Fruit fly (Drosophila melanogaster) whole organism, embryonic: ENCODE results near the gene CG13074.

Experiments used
- B-H2 ChIP-seq: fragments of 200-800 bp; sonication (Bioruptor generic); optimal IDR thresholded peaks from 2 replicates; lab custom pipeline; 2018; ENCODE audit warnings: missing biosample characterization, mild to moderate bottlenecking, missing genetic modification characterization
- CG10147 ChIP-seq: fragments of 200-800 bp; sonication (Bioruptor generic); optimal IDR thresholded peaks from 2 replicates; lab custom pipeline; 2019; ENCODE audit warnings: missing biosample characterization, mild to moderate bottlenecking, missing genetic modification characterization, moderate library complexity
- CG1024 ChIP-seq: fragments of 200-800 bp; sonication (Bioruptor generic); IDR thresholded peaks from 2 replicates; pipeline ENCODE4 v1.3.6; 2022; ENCODE audit warnings: missing biosample characterization, missing genetic modification characterization
- CG10462 ChIP-seq: fragments of 200-800 bp; sonication (Bioruptor generic); optimal IDR thresholded peaks from 2 replicates; lab custom pipeline; 2016; ENCODE audit warnings: missing biosample characterization, missing genetic modification characterization
- CG11085 ChIP-seq: fragments of 200-800 bp; sonication (Bioruptor generic); IDR thresholded peaks from 2 replicates; pipeline ENCODE4 v1.3.6; 2022; ENCODE audit warnings: missing biosample characterization, missing genetic modification characterization
- CG11504 ChIP-seq: fragments of 200-800 bp; sonication (Bioruptor generic); optimal IDR thresholded peaks from 3 replicates; lab custom pipeline; 2019; ENCODE audit warnings: missing biosample characterization, mild to moderate bottlenecking, missing genetic modification characterization, moderate library complexity
- CG12071 ChIP-seq: fragments of 200-800 bp; sonication (Bioruptor generic); optimal IDR thresholded peaks from 3 replicates; lab custom pipeline; 2018; ENCODE audit warnings: missing biosample characterization, mild to moderate bottlenecking, missing genetic modification characterization
- CG1233 ChIP-seq: fragments of 200-800 bp; sonication (Bioruptor generic); optimal IDR thresholded peaks from 4 replicates; lab custom pipeline; 2018; ENCODE audit warnings: missing biosample characterization, mild to moderate bottlenecking, missing genetic modification characterization
- CG14860 ChIP-seq: fragments of 200-800 bp; sonication (Bioruptor generic); IDR thresholded peaks from 3 replicates; pipeline ENCODE4 v1.3.6; 2022; ENCODE audit warnings: missing biosample characterization, missing genetic modification characterization; ENCODE audit not compliant: partially characterized antibody
- CG15514 ChIP-seq: fragments of 200-800 bp; sonication (Bioruptor generic); optimal IDR thresholded peaks from 3 replicates; lab custom pipeline; 2017; ENCODE audit warnings: missing biosample characterization, missing genetic modification characterization, mild to moderate bottlenecking, moderate library complexity, missing genetic modification reagents
- CG17385 ChIP-seq: fragments of 200-800 bp; sonication (Bioruptor generic); optimal IDR thresholded peaks from 3 replicates; lab custom pipeline; 2018; ENCODE audit warnings: missing biosample characterization, mild to moderate bottlenecking, missing genetic modification characterization
- CG17829 ChIP-seq: fragments of 200-800 bp; optimal IDR thresholded peaks from 2 replicates; lab custom pipeline; 2019; ENCODE audit warnings: missing biosample characterization, mild to moderate bottlenecking, missing genetic modification characterization, moderate library complexity
- CG18619 ChIP-seq: fragments of 200-800 bp; sonication (Bioruptor generic); optimal IDR thresholded peaks from 3 replicates; lab custom pipeline; 2017; ENCODE audit warnings: missing biosample characterization, mild to moderate bottlenecking, missing genetic modification characterization
- CG31224 ChIP-seq: fragments of 200-800 bp; sonication (Bioruptor generic); IDR thresholded peaks from 2 replicates; pipeline ENCODE4 v1.3.6; 2022; ENCODE audit warnings: missing biosample characterization, missing genetic modification characterization
- CG34422 ChIP-seq: fragments of 200-800 bp; sonication (Bioruptor generic); IDR thresholded peaks from 3 replicates; pipeline ENCODE4 v1.3.6; 2022; ENCODE audit warnings: missing biosample characterization, missing genetic modification characterization
- CG42726 ChIP-seq: fragments of 200-800 bp; sonication (Bioruptor generic); IDR thresholded peaks from 2 replicates; pipeline ENCODE4 v1.3.6; 2022; ENCODE audit warnings: missing biosample characterization, missing genetic modification characterization; ENCODE audit not compliant: partially characterized antibody
- CG6791 ChIP-seq: fragments of 200-800 bp; sonication (Bioruptor generic); IDR thresholded peaks from 3 replicates; pipeline ENCODE4 v1.3.6; 2022; ENCODE audit warnings: missing biosample characterization, missing genetic modification characterization; ENCODE audit not compliant: partially characterized antibody
- CG8290 ChIP-seq, 3 experiments: fragments of 200-800 bp; sonication (Bioruptor generic); optimal IDR thresholded peaks; 2 replicates each; lab custom pipeline; 2016 to 2019; ENCODE audit warnings: missing biosample characterization in 3 of 3, missing genetic modification characterization in 3 of 3, mild to moderate bottlenecking in 2 of 3, moderate library complexity in 1 of 3
- CG8359 ChIP-seq: fragments of 200-800 bp; sonication (Bioruptor generic); optimal IDR thresholded peaks from 2 replicates; lab custom pipeline; 2017; ENCODE audit warnings: missing biosample characterization, mild to moderate bottlenecking, missing genetic modification characterization, borderline replicate concordance
- Dll ChIP-seq: fragments of 200-800 bp; sonication (Bioruptor generic); IDR thresholded peaks from 4 replicates; pipeline ENCODE4 v1.3.6; 2022; ENCODE audit warnings: missing biosample characterization, missing genetic modification characterization; ENCODE audit not compliant: partially characterized antibody
- Hr39 ChIP-seq: fragments of >200 bp; optimal IDR thresholded peaks from 2 replicates; lab custom pipeline; 2017
- Lhr ChIP-seq: fragments of 200-800 bp; sonication (Bioruptor generic); optimal IDR thresholded peaks from 3 replicates; lab custom pipeline; 2017; ENCODE audit warnings: mild to moderate bottlenecking, missing biosample characterization, missing genetic modification reagents, missing genetic modification characterization
- MBD-R2 ChIP-seq: fragments of 200-800 bp; sonication (Bioruptor generic); IDR thresholded peaks from 2 replicates; pipeline ENCODE4 v1.3.6; 2022; ENCODE audit warnings: missing biosample characterization, missing genetic modification characterization
- Meics ChIP-seq: fragments of 200-800 bp; sonication (Bioruptor generic); optimal IDR thresholded peaks from 2 replicates; lab custom pipeline; 2017; ENCODE audit warnings: missing biosample characterization, mild to moderate bottlenecking, missing genetic modification characterization
- Opbp ChIP-seq: fragments of 200-800 bp; sonication (Bioruptor generic); IDR thresholded peaks from 3 replicates; pipeline ENCODE4 v1.3.6; 2022; ENCODE audit warnings: missing biosample characterization, missing genetic modification characterization; ENCODE audit not compliant: partially characterized antibody
- Rfx ChIP-seq: fragments of 200-800 bp; sonication (Bioruptor generic); IDR thresholded peaks from 2 replicates; pipeline ENCODE4 v1.3.6; 2022; ENCODE audit warnings: missing biosample characterization, missing genetic modification characterization
- Sin3A ChIP-seq: fragments of >200 bp; optimal IDR thresholded peaks from 2 replicates; lab custom pipeline; 2018
- YL-1 ChIP-seq: fragments of 200-800 bp; sonication (Bioruptor generic); optimal IDR thresholded peaks from 3 replicates; lab custom pipeline; 2017; ENCODE audit warnings: missing biosample characterization, mild to moderate bottlenecking, missing genetic modification characterization
- bbx ChIP-seq: fragments of 200-800 bp; sonication (Bioruptor generic); IDR thresholded peaks from 2 replicates; pipeline ENCODE4 v1.3.6; 2022; ENCODE audit warnings: missing biosample characterization, missing genetic modification characterization; ENCODE audit not compliant: partially characterized antibody
- crc ChIP-seq: fragments of 200-800 bp; sonication (Bioruptor generic); optimal IDR thresholded peaks from 2 replicates; lab custom pipeline; 2016; ENCODE audit warnings: missing biosample characterization, missing genetic modification characterization
- grau ChIP-seq: fragments of 200-800 bp; optimal IDR thresholded peaks from 3 replicates; lab custom pipeline; 2019; ENCODE audit warnings: missing biosample characterization, mild to moderate bottlenecking, missing genetic modification characterization, moderate library complexity
- gsb-n ChIP-seq: fragments of 200-800 bp; sonication (Bioruptor generic); optimal IDR thresholded peaks from 3 replicates; lab custom pipeline; 2018; ENCODE audit warnings: missing biosample characterization, mild to moderate bottlenecking, missing genetic modification characterization
- hb ChIP-seq: fragments of 200-800 bp; sonication (Bioruptor generic); IDR thresholded peaks from 3 replicates; pipeline ENCODE4 v1.3.6; 2022; ENCODE audit warnings: missing biosample characterization, missing genetic modification characterization; ENCODE audit not compliant: partially characterized antibody
- hkb ChIP-seq, 2 experiments: fragments of 200-800 bp in 1 of 2; fragments of >200 bp in 1 of 2; sonication (Bioruptor generic) in 1 of 2; IDR thresholded peaks in 1 of 2; optimal IDR thresholded peaks in 1 of 2; 2 replicates each; pipeline versions ENCODE4 v1.3.6 to Lab custom; 2017 to 2022; ENCODE audit warnings: missing biosample characterization in 1 of 2, missing genetic modification characterization in 1 of 2
- insv ChIP-seq, 2 experiments: fragments of 200-800 bp; sonication (Bioruptor generic); optimal IDR thresholded peaks; 3 replicates each; lab custom pipeline; 2016 to 2018; ENCODE audit warnings: missing biosample characterization in 2 of 2, missing genetic modification characterization in 2 of 2
- inv ChIP-seq: fragments of 200-800 bp; sonication (Bioruptor generic); IDR thresholded peaks from 2 replicates; pipeline ENCODE4 v1.3.6; 2022; ENCODE audit warnings: missing biosample characterization, missing genetic modification characterization; ENCODE audit not compliant: partially characterized antibody
- jigr1 ChIP-seq: fragments of 200-800 bp; sonication (Bioruptor generic); IDR thresholded peaks from 3 replicates; pipeline ENCODE4 v1.3.6; 2022; ENCODE audit warnings: missing biosample characterization, missing genetic modification characterization
- lab ChIP-seq: fragments of 200-800 bp; sonication (Bioruptor generic); optimal IDR thresholded peaks from 3 replicates; lab custom pipeline; 2017; ENCODE audit warnings: missing biosample characterization, missing genetic modification characterization, mild to moderate bottlenecking, moderate library complexity, missing genetic modification reagents
- nerfin-2 ChIP-seq: fragments of 200-800 bp; sonication (Bioruptor generic); IDR thresholded peaks from 2 replicates; pipeline ENCODE4 v1.3.6; 2022; ENCODE audit warnings: missing biosample characterization, missing genetic modification characterization; ENCODE audit not compliant: partially characterized antibody
- pita ChIP-seq: fragments of 200-800 bp; sonication (Bioruptor generic); optimal IDR thresholded peaks from 2 replicates; lab custom pipeline; 2017; ENCODE audit warnings: missing biosample characterization, mild to moderate bottlenecking, missing genetic modification characterization
- pnt ChIP-seq: fragments of 200-800 bp; sonication (Bioruptor generic); optimal IDR thresholded peaks from 3 replicates; lab custom pipeline; 2016; ENCODE audit warnings: missing biosample characterization, missing genetic modification characterization
- prd ChIP-seq, 3 experiments: fragments of >200 bp in 2 of 3; fragments of 200-800 bp in 1 of 3; sonication (Bioruptor generic) in 1 of 3; optimal IDR thresholded peaks in 2 of 3; IDR thresholded peaks in 1 of 3; 2 replicates in 2 of 3; 3 replicates in 1 of 3; pipeline versions ENCODE4 v1.3.6 to Lab custom; 2017 to 2022; ENCODE audit warnings: missing biosample characterization in 1 of 3, missing genetic modification characterization in 1 of 3
- sens ChIP-seq: fragments of 200-800 bp; sonication (Bioruptor generic); peaks from one replicate; lab custom pipeline; 2016; ENCODE audit warnings: missing biosample characterization, missing genetic modification characterization
- sna ChIP-seq: fragments of 200-800 bp; sonication (Bioruptor generic); IDR thresholded peaks from 2 replicates; pipeline ENCODE4 v1.3.6; 2022; ENCODE audit warnings: missing biosample characterization, missing genetic modification characterization; ENCODE audit not compliant: partially characterized antibody
- stwl ChIP-seq: fragments of 200-800 bp; sonication (Bioruptor generic); optimal IDR thresholded peaks from 3 replicates; lab custom pipeline; 2018; ENCODE audit warnings: missing biosample characterization, mild to moderate bottlenecking, missing genetic modification characterization, moderate library complexity
- tap ChIP-seq: fragments of 200-800 bp; optimal IDR thresholded peaks from 3 replicates; lab custom pipeline; 2019; ENCODE audit warnings: missing biosample characterization, mild to moderate bottlenecking, missing genetic modification characterization, moderate library complexity
- zen2 ChIP-seq: fragments of 200-800 bp; sonication (Bioruptor generic); IDR thresholded peaks from 3 replicates; pipeline ENCODE4 v1.3.6; 2022; ENCODE audit warnings: missing biosample characterization, missing genetic modification characterization; ENCODE audit not compliant: partially characterized antibody

The CG13074 gene

dm6 chr3L:16051719-16052122 is 45.6 kb downstream of the CG13074 start, which contains the start of gene Mbs (continued):
- TF ChIP-seq stwl (peak; percentile 43), CG10147 (peak; percentile 9), pita (GFP tag; lab: Kevin White, UChicago) (no peak), hkb (optimal IDR thresholded peaks at IDR 0.05; lab: Kevin White, UChicago) (no peak), hkb (GFP tag; IDR thresholded peaks at IDR 0.05; lab: Robert Waterston, UW) (peak; percentile 31; the same call in 1 of the 2 replicates), CG18619 (GFP tag; lab: Kevin White, UChicago) (peak; percentile 23), Rfx (GFP tag; lab: Robert Waterston, UW) (peak; percentile 60), nerfin-2 (0 out of 2 replicates have a peak, but pooled peaks have one; percentile 7), hb (GFP tag; lab: Robert Waterston, UW) (peak; percentile 51; the same call in 2 of the 3 replicates), CG17385 (GFP tag; lab: Kevin White, UChicago) (no peak), bbx (peak; percentile 71), CG11085 (no peak), YL-1 (GFP tag; lab: Kevin White, UChicago) (peak; percentile 73), grau (tag; lab: Kevin White, UChicago) (peak; percentile 16), insv (GFP tag; optimal IDR thresholded peaks at IDR 0.05; lab: Kevin White, UChicago) (peak in 1 of 2 experiments; percentile 41), CG8359 (GFP tag; lab: Kevin White, UChicago) (no peak), sens (GFP tag; lab: Kevin White, UChicago) (peak; percentile 80), CG31224 (GFP tag; lab: Robert Waterston, UW) (no peak), CG11504 (tag; lab: Kevin White, UChicago) (peak; percentile 6), CG15514 (GFP tag; lab: Kevin White, UChicago) (peak; percentile 66), prd (optimal IDR thresholded peaks at IDR 0.05; lab: Kevin White, UChicago) (no peak), prd (GFP tag; IDR thresholded peaks at IDR 0.05; lab: Robert Waterston, UW) (0 out of 3 replicates have a peak, but pooled peaks have one; percentile 10), CG14860 (0 out of 3 replicates have a peak, but pooled peaks have one; percentile 10), jigr1 (no peak), CG42726 (GFP tag; lab: Robert Waterston, UW) (peak; percentile 54; the same call in 1 of the 2 replicates), CG6791 (peak; percentile 71), Meics (GFP tag; lab: Kevin White, UChicago) (peak; percentile 12), inv (GFP tag; lab: Robert Waterston, UW) (peak; percentile 24; the same call in 1 of the 2 replicates), tap (tag; lab: Kevin White, UChicago) (peak; percentile 24), Sin3A (peak; percentile 27), lab (GFP tag; lab: Kevin White, UChicago) (peak; percentile 39), CG1233 (peak; percentile 55), CG12071 (GFP tag; lab: Kevin White, UChicago) (peak; percentile 6), CG1024 (GFP tag; lab: Robert Waterston, UW) (no peak), Opbp (GFP tag; lab: Robert Waterston, UW) (peak; percentile 54; the same call in 2 of the 3 replicates), CG8290 (GFP tag; optimal IDR thresholded peaks at IDR 0.05; lab: Kevin White, UChicago) (peak; percentile 20), CG8290 (tag; optimal IDR thresholded peaks at IDR 0.05; lab: Kevin White, UChicago) (peak; percentile 23 to 69), Hr39 (lab: Kevin White, UChicago) (no peak), CG34422 (GFP tag; lab: Robert Waterston, UW) (peak; percentile 50; the same call in 1 of the 3 replicates), zen2 (peak; percentile 64), Lhr (GFP tag; lab: Kevin White, UChicago) (peak; percentile 55), gsb-n (tag; lab: Kevin White, UChicago) (peak; percentile 36), MBD-R2 (GFP tag; lab: Robert Waterston, UW) (peak; percentile 25; the same call in 1 of the 2 replicates), sna (GFP tag; lab: Robert Waterston, UW) (no peak; the same call in 1 of the 2 replicates), Dll (peak; percentile 10; the same call in 3 of the 4 replicates), B-H2 (GFP tag; lab: Kevin White, UChicago) (peak; percentile 40), crc (GFP tag; lab: Kevin White, UChicago) (no peak), CG10462 (GFP tag; lab: Kevin White, UChicago) (no peak), pnt (GFP tag; lab: Kevin White, UChicago) (no peak), CG17829 (tag; lab: Kevin White, UChicago) (peak; percentile 53)
